Worm (Caenorhabditis elegans) whole organism, young adult: ENCODE results near the gene mdt-9.

Source experiments
- B0261.1 ChIP-seq: sonication (generic microtip); optimal IDR thresholded peaks from 2 replicates; lab custom pipeline; 2016; ENCODE audit warnings: mild to moderate bottlenecking, missing genetic modification characterization, moderate library complexity, missing compliant biosample characterization
- lin-40 ChIP-seq: sonication (generic microtip); optimal IDR thresholded peaks from 2 replicates; lab custom pipeline; 2016; ENCODE audit warnings: missing genetic modification characterization, mild to moderate bottlenecking, missing compliant biosample characterization, missing genotype, missing genetic modification reagents

- TF ChIP-seq lin-40 (tag; lab: Kevin White, UChicago) (no peak), B0261.1 (tag; lab: Kevin White, UChicago) (no peak)
Measured at ce11 chrIV:13408018-13408417, 21.8 kb downstream of the mdt-9 start, which contains the start of gene Y62E10A.19.
